Fruit fly (Drosophila melanogaster) whole organism: ENCODE results near the gene p38c.

Source experiments
- CG8478 ChIP-seq: fragments of >200 bp; optimal IDR thresholded peaks from 2 replicates; lab custom pipeline; 2018; ENCODE audit warnings: inconsistent platforms
- Dll ChIP-seq: fragments of >200 bp; optimal IDR thresholded peaks from 2 replicates; lab custom pipeline; 2017
- EcR ChIP-seq, 2 experiments: fragments of >200 bp; optimal IDR thresholded peaks; 2 replicates each; lab custom pipeline; 2017; ENCODE audit warnings: missing biosample characterization in 2 of 2, missing genetic modification characterization in 2 of 2, missing genetic modification reagents in 2 of 2
- pan ChIP-seq: fragments of >200 bp; optimal IDR thresholded peaks from 2 replicates; lab custom pipeline; 2017
- psq ChIP-seq: fragments of >200 bp; optimal IDR thresholded peaks from 2 replicates; lab custom pipeline; 2017

DNA sequence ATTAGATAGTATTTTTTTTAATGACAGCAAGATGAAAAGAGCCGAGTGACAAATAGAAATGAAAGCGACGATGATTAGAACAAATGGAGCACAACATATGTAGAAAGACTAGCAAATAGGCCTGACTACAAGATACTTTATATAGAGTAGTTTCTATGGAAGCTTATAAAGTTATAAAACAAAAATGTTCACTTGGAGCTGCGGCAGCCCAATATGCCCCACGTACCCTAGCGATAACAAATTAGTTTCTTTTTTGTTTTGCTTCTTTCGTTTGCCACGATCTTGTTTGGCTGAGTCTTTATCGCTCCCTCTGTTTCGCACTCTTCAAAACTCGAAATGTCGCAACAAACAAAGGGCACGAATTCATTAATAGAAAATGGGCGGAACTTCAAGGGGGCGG, 49.3 kb downstream of the p38c start:
- TF ChIP-seq pan (lab: Kevin White, UChicago) (no peak), CG8478 (lab: Kevin White, UChicago) (no peak), EcR (GFP tag; optimal IDR thresholded peaks at IDR 0.05; lab: Kevin White, UChicago) (no peak), psq (no peak), Dll (no peak)
